Fruit fly (Drosophila melanogaster): ENCODE measurements around the gene CG34456.
A peak's percentile ranks its signal among the peaks of the same experiment; 100 is the strongest.

CG34456 gene

DNA sequence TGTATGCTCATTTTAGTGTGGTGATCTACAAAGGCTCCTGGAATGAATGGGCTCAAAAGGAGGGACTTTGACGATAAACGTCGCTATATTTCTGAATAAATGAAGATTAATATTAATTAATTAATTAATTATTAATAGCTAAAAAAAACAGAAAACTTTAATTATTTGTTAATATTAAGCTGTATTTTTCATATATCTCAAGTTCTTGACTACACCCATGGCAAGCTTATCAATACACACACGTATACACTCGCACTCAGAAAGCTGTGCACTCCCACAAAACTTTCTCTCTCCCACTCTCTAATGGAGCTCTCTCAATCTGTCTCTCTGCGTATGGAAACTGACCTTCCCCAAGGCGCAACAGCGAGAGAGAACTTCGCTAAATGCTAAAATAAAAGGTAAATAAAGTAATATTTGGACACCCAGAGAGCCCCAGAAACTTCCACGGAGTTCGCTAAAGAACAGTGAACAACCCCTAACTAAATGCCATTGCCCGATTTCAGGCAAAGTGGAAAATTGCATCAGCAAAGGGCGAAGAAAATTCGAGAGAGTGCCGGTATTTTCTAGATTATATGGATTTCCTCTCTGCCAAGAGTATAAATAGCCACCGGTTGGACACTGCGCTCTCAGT lies 11.6 kb downstream of the CG34456 start (continued):
- no peak for TF ChIP-seq al (GFP tag; IDR thresholded peaks at IDR 0.05)
- peak; percentile 30; the same call in 1 of the 2 replicates for TF ChIP-seq sim (GFP tag; IDR thresholded peaks at IDR 0.05)
- no peak for TF ChIP-seq Atf-2 (GFP tag; optimal IDR thresholded peaks at IDR 0.05)
- TF ChIP-seq fd3F (GFP tag; optimal IDR thresholded peaks at IDR 0.05) = peak; percentile 4
- no peak for TF ChIP-seq CG4282 (GFP tag; optimal IDR thresholded peaks at IDR 0.05)
- peak; percentile 64 for TF ChIP-seq CG1529 (GFP tag; optimal IDR thresholded peaks at IDR 0.05)
- TF ChIP-seq bsh (GFP tag; optimal IDR thresholded peaks at IDR 0.05) = peak; percentile 39 to 81
- TF ChIP-seq zen (tag; optimal IDR thresholded peaks at IDR 0.05) = peak; percentile 2
- peak; percentile 34 for TF ChIP-seq CG33557 (GFP tag; optimal IDR thresholded peaks at IDR 0.05)
- TF ChIP-seq row (GFP tag; IDR thresholded peaks at IDR 0.05) = peak; percentile 66
- TF ChIP-seq C15 (GFP tag; IDR thresholded peaks at IDR 0.05) = no peak
- peak; percentile 88 for TF ChIP-seq Drgx (GFP tag; IDR thresholded peaks at IDR 0.05)
- TF ChIP-seq wdn (GFP tag; IDR thresholded peaks at IDR 0.05) = peak; percentile 55
- no peak for TF ChIP-seq CG6175 (GFP tag; IDR thresholded peaks at IDR 0.05)
- peak; percentile 80 for TF ChIP-seq unpg (GFP tag; optimal IDR thresholded peaks at IDR 0.05)
- TF ChIP-seq CG18619 (GFP tag; optimal IDR thresholded peaks at IDR 0.05) = peak; percentile 48
- 0 out of 2 replicates have a peak, but pooled peaks have one; percentile 32 for TF ChIP-seq CG1024 (GFP tag; IDR thresholded peaks at IDR 0.05)
- peak; percentile 71 for TF ChIP-seq ind (GFP tag; optimal IDR thresholded peaks at IDR 0.05)
- peak; percentile 75 for TF ChIP-seq Xrp1 (GFP tag; IDR thresholded peaks at IDR 0.05)
- no peak for TF ChIP-seq CG10431 (GFP tag; optimal IDR thresholded peaks at IDR 0.05)
- peak; percentile 69 for TF ChIP-seq CoRest (tag; optimal IDR thresholded peaks at IDR 0.05)
- TF ChIP-seq pzg (GFP tag; optimal IDR thresholded peaks at IDR 0.05) = no peak
- TF ChIP-seq da (GFP tag; optimal IDR thresholded peaks at IDR 0.05) = no peak
- peak; percentile 77 for TF ChIP-seq CG13424 (tag; optimal IDR thresholded peaks at IDR 0.05)
- TF ChIP-seq CG6254 (GFP tag; optimal IDR thresholded peaks at IDR 0.05) = peak; percentile 71
- TF ChIP-seq gsb-n (tag; optimal IDR thresholded peaks at IDR 0.05) = peak; percentile 26
- TF ChIP-seq eyg (GFP tag; optimal IDR thresholded peaks at IDR 0.05) = no peak
- TF ChIP-seq tgo (GFP tag; IDR thresholded peaks at IDR 0.05) = peak; percentile 67; the same call in 2 of the 3 replicates
- peak; percentile 67 for TF ChIP-seq CG17829 (tag; optimal IDR thresholded peaks at IDR 0.05)
- TF ChIP-seq chif (GFP tag; optimal IDR thresholded peaks at IDR 0.05) = peak in 1 of 2 experiments; percentile 12
- no peak for TF ChIP-seq sug (tag; optimal IDR thresholded peaks at IDR 0.05)
- TF ChIP-seq Aef1 (GFP tag; IDR thresholded peaks at IDR 0.05) = peak; percentile 45
- TF ChIP-seq btn (GFP tag; optimal IDR thresholded peaks at IDR 0.05) = no peak
- no peak for TF ChIP-seq ham (GFP tag; IDR thresholded peaks at IDR 0.05)
- TF ChIP-seq CG10209 (GFP tag; optimal IDR thresholded peaks at IDR 0.05) = peak; percentile 57
- TF ChIP-seq ase (GFP tag; IDR thresholded peaks at IDR 0.05) = peak; percentile 51; the same call in 1 of the 3 replicates
- TF ChIP-seq CG14710 (tag; optimal IDR thresholded peaks at IDR 0.05) = peak; percentile 60
- TF ChIP-seq gsb (GFP tag; IDR thresholded peaks at IDR 0.05) = peak; percentile 17; the same call in 1 of the 2 replicates
- no peak for TF ChIP-seq repo (GFP tag; optimal IDR thresholded peaks at IDR 0.05)
- TF ChIP-seq dpn (GFP tag; optimal IDR thresholded peaks at IDR 0.05) = peak in 1 of 2 experiments; percentile 43
- TF ChIP-seq TFAM (GFP tag; optimal IDR thresholded peaks at IDR 0.05) = no peak
- peak; percentile 62 for TF ChIP-seq nom (GFP tag; optimal IDR thresholded peaks at IDR 0.05)
- TF ChIP-seq CrebB (tag; optimal IDR thresholded peaks at IDR 0.05) = no peak
- TF ChIP-seq MESR4 (GFP tag; optimal IDR thresholded peaks at IDR 0.05) = no peak
- peak; percentile 54 for TF ChIP-seq seq (GFP tag; IDR thresholded peaks at IDR 0.05)
- TF ChIP-seq CG9797 (GFP tag; optimal IDR thresholded peaks at IDR 0.05) = no peak
- no peak for TF ChIP-seq dan (GFP tag; IDR thresholded peaks at IDR 0.05)
- TF ChIP-seq CG3726 (GFP tag; IDR thresholded peaks at IDR 0.05) = 0 out of 3 replicates have a peak, but pooled peaks have one; percentile 40
- peak; percentile 77 for TF ChIP-seq HHEX (GFP tag; optimal IDR thresholded peaks at IDR 0.05)
- TF ChIP-seq so (GFP tag; IDR thresholded peaks at IDR 0.05) = peak; percentile 80

Data from whole organism, embryonic.